Worm (Caenorhabditis elegans) whole organism, mixed stage, embryonic: ENCODE measurements around the gene ugt-52.

Experiments
- ceh-43 ChIP-seq: fragments of 200-800 bp; sonication (Bioruptor generic); optimal IDR thresholded peaks from 2 replicates; lab custom pipeline; 2018; ENCODE audit warnings: mild to moderate bottlenecking, missing genetic modification characterization, moderate library complexity, missing compliant biosample characterization
- lsy-2 ChIP-seq: fragments of 150-350 bp; optimal IDR thresholded peaks from 2 replicates; lab custom pipeline; 2014; ENCODE audit warnings: missing biosample characterization, missing genetic modification characterization
- mep-1 ChIP-seq: fragments of 150-350 bp; optimal IDR thresholded peaks from 2 replicates; lab custom pipeline; 2017; ENCODE audit warnings: missing biosample characterization, missing genetic modification reagents, missing genetic modification characterization, inconsistent platforms
- mls-2 ChIP-seq: sonication (generic microtip); optimal IDR thresholded peaks from 2 replicates; lab custom pipeline; 2016; ENCODE audit warnings: mild to moderate bottlenecking, missing genetic modification characterization, moderate library complexity, missing compliant biosample characterization
- nhr-76 ChIP-seq: sonication (generic microtip); optimal IDR thresholded peaks from 2 replicates; lab custom pipeline; 2017; ENCODE audit warnings: missing biosample characterization, missing genetic modification characterization
- unc-62 ChIP-seq: fragments of 150-350 bp; optimal IDR thresholded peaks from 2 replicates; lab custom pipeline; 2014; ENCODE audit warnings: missing biosample characterization, missing genetic modification reagents, missing genetic modification characterization

ce11 chrIV:749557-749956 lies 29.0 kb upstream of the ugt-52 start:
- TF ChIP-seq lsy-2 (no peak), unc-62 (GFP tag; lab: Kevin White, UChicago) (no peak), mep-1 (tag; lab: Kevin White, UChicago) (no peak), ceh-43 (GFP tag; lab: Kevin White, UChicago) (no peak), nhr-76 (tag; lab: Kevin White, UChicago) (no peak), mls-2 (tag; lab: Kevin White, UChicago) (no peak)
